Fruit fly (Drosophila melanogaster): ENCODE results near the gene CG12170.

Gene CG12170

DNA sequence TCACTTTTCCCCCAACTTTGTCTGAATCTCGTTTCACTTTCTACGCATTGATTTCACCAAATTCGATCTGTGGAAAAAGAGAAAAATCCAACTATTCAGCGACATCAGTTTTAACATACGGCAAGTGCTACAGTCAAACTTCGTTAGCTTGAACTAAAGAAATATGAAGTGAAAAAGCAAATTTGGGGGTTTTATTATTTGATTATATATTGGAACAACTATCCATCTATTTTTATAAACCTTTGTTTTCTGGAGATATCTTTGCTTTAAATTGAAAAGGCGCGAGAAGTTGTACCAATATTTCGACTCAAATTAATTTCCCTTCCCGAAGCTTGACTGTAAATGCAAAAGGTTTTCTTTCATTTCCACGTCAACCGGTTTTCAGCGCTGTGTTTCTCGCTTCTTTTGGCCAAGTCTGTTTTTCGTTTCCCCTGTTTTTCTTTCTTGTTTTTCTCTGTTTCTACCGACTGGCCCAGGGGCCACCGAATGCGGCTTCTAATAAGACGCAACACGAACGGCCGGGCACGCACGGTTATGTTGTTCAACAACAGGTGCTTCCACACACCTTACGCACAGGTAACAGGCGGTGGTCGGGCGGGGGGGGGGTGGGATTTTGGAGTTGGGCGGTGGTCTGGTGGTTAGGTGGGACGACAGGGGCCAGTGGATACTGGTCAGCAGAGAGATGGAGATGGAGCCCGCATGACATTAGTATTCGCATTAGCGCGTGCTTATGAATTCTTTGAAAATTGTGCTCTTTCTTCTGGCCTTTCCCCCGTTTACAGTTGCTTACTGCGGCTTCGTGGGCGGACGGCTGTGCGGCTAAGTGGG is 46.1 kb downstream of the CG12170 start (continued):
- TF ChIP-seq amos (GFP tag; IDR thresholded peaks at IDR 0.05; ENCODE audit: partially characterized antibody) = no peak
- no peak for TF ChIP-seq CG7271 (tag; optimal IDR thresholded peaks at IDR 0.05)
- TF ChIP-seq CG11696 (GFP tag; IDR thresholded peaks at IDR 0.05) = no peak
- TF ChIP-seq D19B (GFP tag; optimal IDR thresholded peaks at IDR 0.05) = no peak
- TF ChIP-seq lov (optimal IDR thresholded peaks at IDR 0.05) = no peak
- TF ChIP-seq lov (GFP tag; IDR thresholded peaks at IDR 0.05) = no peak
- no peak for TF ChIP-seq B-H2 (GFP tag; optimal IDR thresholded peaks at IDR 0.05)
- TF ChIP-seq CG10321 (GFP tag; IDR thresholded peaks at IDR 0.05) = no peak
- no peak for TF ChIP-seq CG1792 (GFP tag; optimal IDR thresholded peaks at IDR 0.05)
- peak; percentile 77 for TF ChIP-seq D19A (tag; optimal IDR thresholded peaks at IDR 0.05)
- TF ChIP-seq PHDP (tag; optimal IDR thresholded peaks at IDR 0.05) = no peak
- no peak for TF ChIP-seq fd64A (GFP tag; optimal IDR thresholded peaks at IDR 0.05)
- peak; percentile 31 for TF ChIP-seq CG18764 (GFP tag; optimal IDR thresholded peaks at IDR 0.05)
- no peak for TF ChIP-seq knrl (GFP tag; IDR thresholded peaks at IDR 0.05; ENCODE audit: partially characterized antibody)
- no peak for TF ChIP-seq CG4404 (GFP tag; IDR thresholded peaks at IDR 0.05)
- peak; percentile 2 to 39 for TF ChIP-seq dpn (GFP tag; optimal IDR thresholded peaks at IDR 0.05)
- TF ChIP-seq CG6654 (GFP tag; optimal IDR thresholded peaks at IDR 0.05) = no peak
- TF ChIP-seq sc (optimal IDR thresholded peaks at IDR 0.05) = no peak
- no peak for TF ChIP-seq sc (GFP tag; optimal IDR thresholded peaks at IDR 0.05)
- TF ChIP-seq CG1603 (tag; optimal IDR thresholded peaks at IDR 0.05) = peak; percentile 60
- peak; percentile 64 for TF ChIP-seq CG30403 (GFP tag; optimal IDR thresholded peaks at IDR 0.05)
- no peak for TF ChIP-seq nerfin-2 (GFP tag; IDR thresholded peaks at IDR 0.05; ENCODE audit: partially characterized antibody)
- TF ChIP-seq ro (GFP tag; IDR thresholded peaks at IDR 0.05) = peak; percentile 32; the same call in 1 of the 2 replicates
- no peak for TF ChIP-seq GATAe (GFP tag; conservative IDR thresholded peaks at IDR 0.05)
- no peak for TF ChIP-seq grn (GFP tag; optimal IDR thresholded peaks at IDR 0.05)
- no peak for TF ChIP-seq CG2199 (GFP tag; IDR thresholded peaks at IDR 0.05)
- TF ChIP-seq wdn (GFP tag; IDR thresholded peaks at IDR 0.05) = no peak
- TF ChIP-seq CG12942 (GFP tag; optimal IDR thresholded peaks at IDR 0.05) = peak; percentile 9
- TF ChIP-seq CG10462 (GFP tag; optimal IDR thresholded peaks at IDR 0.05) = no peak
- TF ChIP-seq pb (GFP tag; optimal IDR thresholded peaks at IDR 0.05) = peak; percentile 22
- TF ChIP-seq oc (tag; optimal IDR thresholded peaks at IDR 0.05) = peak; percentile 63
- TF ChIP-seq CG10979 (tag; optimal IDR thresholded peaks at IDR 0.05) = peak; percentile 82
- no peak for TF ChIP-seq CG14050 (GFP tag; IDR thresholded peaks at IDR 0.05)
- TF ChIP-seq CG12769 (tag; optimal IDR thresholded peaks at IDR 0.05) = no peak
- TF ChIP-seq klu (GFP tag; IDR thresholded peaks at IDR 0.05) = no peak
- no peak for TF ChIP-seq emc (GFP tag; optimal IDR thresholded peaks at IDR 0.05)
- TF ChIP-seq H2.0 (GFP tag; IDR thresholded peaks at IDR 0.05) = peak; percentile 35; the same call in 1 of the 2 replicates
- no peak for TF ChIP-seq Scr (GFP tag; IDR thresholded peaks at IDR 0.05; ENCODE audit: partially characterized antibody)
- no peak for TF ChIP-seq ERR (GFP tag; optimal IDR thresholded peaks at IDR 0.05)
- no peak for TF ChIP-seq ash1 (GFP tag; optimal IDR thresholded peaks at IDR 0.05)
- TF ChIP-seq CG6854 (GFP tag; optimal IDR thresholded peaks at IDR 0.05) = no peak
- TF ChIP-seq ato (GFP tag; IDR thresholded peaks at IDR 0.05; ENCODE audit: partially characterized antibody) = no peak
- TF ChIP-seq Taf1 (GFP tag; IDR thresholded peaks at IDR 0.05) = no peak
- TF ChIP-seq CG6683 (GFP tag; optimal IDR thresholded peaks at IDR 0.05) = no peak
- peak; percentile 48 for TF ChIP-seq CG12219 (GFP tag; optimal IDR thresholded peaks at IDR 0.05)
- TF ChIP-seq slou (GFP tag; optimal IDR thresholded peaks at IDR 0.05) = no peak
- 0 out of 2 replicates have a peak, but pooled peaks have one; percentile 21 for TF ChIP-seq peb (GFP tag; IDR thresholded peaks at IDR 0.05)
- peak; percentile 36; the same call in 1 of the 2 replicates for TF ChIP-seq CG32772 (GFP tag; IDR thresholded peaks at IDR 0.05)
- TF ChIP-seq crp (GFP tag; optimal IDR thresholded peaks at IDR 0.05) = no peak
- TF ChIP-seq jing (GFP tag; optimal IDR thresholded peaks at IDR 0.05) = peak; percentile 50
